Fruit fly (Drosophila melanogaster): ENCODE results near the gene CG34316.

The CG34316 gene

DNA sequence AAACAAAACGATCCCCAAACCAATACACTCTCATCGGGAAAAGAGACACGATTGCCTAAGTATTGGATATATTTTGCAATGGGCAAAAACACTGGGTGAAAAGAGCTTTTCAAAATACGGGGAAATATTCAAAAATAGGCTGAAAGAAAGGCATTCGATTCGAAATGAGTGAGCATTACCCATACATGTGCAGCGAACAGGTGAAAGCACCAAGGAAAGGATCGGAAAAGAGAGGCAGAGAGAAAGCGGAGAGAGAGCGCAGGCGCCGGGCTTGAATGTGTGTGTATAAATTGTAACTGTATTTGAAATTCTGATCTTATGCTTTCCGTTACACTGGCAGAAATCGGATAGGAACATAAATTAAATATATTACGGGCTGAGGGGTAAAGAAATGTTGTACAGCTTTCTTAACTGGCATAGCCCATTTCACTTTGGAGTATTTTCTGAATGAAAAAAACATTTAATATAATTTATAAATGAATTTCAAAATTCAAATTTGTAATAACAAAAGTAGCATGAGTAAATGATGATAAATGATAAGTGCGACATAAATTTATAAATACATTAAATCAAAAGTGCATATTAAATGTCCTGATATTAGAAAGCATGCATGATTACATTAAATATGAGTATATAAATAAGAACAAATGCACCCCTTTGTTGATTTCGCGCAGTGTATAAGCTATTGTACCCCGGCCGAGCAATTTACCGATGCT is 50.4 kb downstream of the CG34316 start (continued):
- TF ChIP-seq al (GFP tag; IDR thresholded peaks at IDR 0.05) (0 out of 2 replicates have a peak, but pooled peaks have one; percentile 9), odd (GFP tag; optimal IDR thresholded peaks at IDR 0.05) (peak; percentile 46), CG7928 (GFP tag; optimal IDR thresholded peaks at IDR 0.05) (no peak), CG2202 (tag; optimal IDR thresholded peaks at IDR 0.05) (peak; percentile 67), eyg (GFP tag; optimal IDR thresholded peaks at IDR 0.05) (no peak), Lhr (GFP tag; optimal IDR thresholded peaks at IDR 0.05) (peak; percentile 39), CG11695 (GFP tag; IDR thresholded peaks at IDR 0.05) (0 out of 3 replicates have a peak, but pooled peaks have one; percentile 28)

All from whole organism, embryonic.